Worm (Caenorhabditis elegans) whole organism, L1 larva: ENCODE results near the gene srp-7.

Experiments used
- C04F5.9 ChIP-seq: sonication (generic microtip); optimal IDR thresholded peaks from 2 replicates; lab custom pipeline; 2016; ENCODE audit warnings: missing genetic modification characterization, missing compliant biosample characterization
- C16A3.4 ChIP-seq: fragments of 150-350 bp; optimal IDR thresholded peaks from 2 replicates; lab custom pipeline; 2014; ENCODE audit warnings: missing biosample characterization, missing genetic modification characterization
- C34B4.2 ChIP-seq: sonication (generic microtip); optimal IDR thresholded peaks from 2 replicates; lab custom pipeline; 2017; ENCODE audit warnings: mild to moderate bottlenecking, missing genetic modification characterization, missing compliant biosample characterization
- F16B12.6 ChIP-seq: fragments of 150-350 bp; optimal IDR thresholded peaks from 2 replicates; lab custom pipeline; 2014; ENCODE audit warnings: missing biosample characterization, missing genetic modification characterization
- Y116A8C.19 ChIP-seq: sonication (generic microtip); optimal IDR thresholded peaks from 2 replicates; lab custom pipeline; 2016; ENCODE audit warnings: missing compliant biosample characterization, missing genetic modification characterization, borderline replicate concordance
- aly-2 ChIP-seq: fragments of 150-350 bp; optimal IDR thresholded peaks from 2 replicates; lab custom pipeline; 2014; ENCODE audit warnings: missing biosample characterization, missing genetic modification characterization
- ama-1 ChIP-seq: fragments of 150-350 bp; optimal IDR thresholded peaks from 2 replicates; lab custom pipeline; 2014
- blmp-1 ChIP-seq: fragments of 150-350 bp; optimal IDR thresholded peaks from 2 replicates; lab custom pipeline; 2014; ENCODE audit warnings: missing biosample characterization, missing genetic modification characterization
- ces-1 ChIP-seq: fragments of 150-350 bp; optimal IDR thresholded peaks from 2 replicates; lab custom pipeline; 2014; ENCODE audit warnings: missing biosample characterization, missing genetic modification reagents, missing genetic modification characterization
- dsc-1 ChIP-seq: sonication (generic microtip); optimal IDR thresholded peaks from 2 replicates; lab custom pipeline; 2016; ENCODE audit warnings: mild to moderate bottlenecking, missing genetic modification characterization, missing compliant biosample characterization
- efl-1 ChIP-seq, 4 experiments: fragments of 150-350 bp; optimal IDR thresholded peaks in 3 of 4; peaks in 1 of 4; 1 replicate in 1 of 4; 2 replicates in 3 of 4; lab custom pipeline; 2014; ENCODE audit warnings: missing biosample characterization in 2 of 4, missing genetic modification characterization in 2 of 4, missing genetic modification reagents in 2 of 4
- efl-3 ChIP-seq: fragments of 200-800 bp; sonication (Bioruptor generic); optimal IDR thresholded peaks from 2 replicates; lab custom pipeline; 2018; ENCODE audit warnings: mild to moderate bottlenecking, missing genetic modification characterization, missing compliant biosample characterization
- egl-13 ChIP-seq: sonication (generic microtip); optimal IDR thresholded peaks from 2 replicates; lab custom pipeline; 2016; ENCODE audit warnings: missing genotype, missing genetic modification reagents, missing genetic modification characterization, missing compliant biosample characterization
- elt-2 ChIP-seq: sonication (generic microtip); optimal IDR thresholded peaks from 2 replicates; lab custom pipeline; 2016; ENCODE audit warnings: missing genetic modification characterization, mild to moderate bottlenecking, inconsistent platforms, missing compliant biosample characterization, missing genetic modification reagents
- elt-3 ChIP-seq, 6 experiments: fragments of 150-350 bp in 1 of 6; sonication (generic microtip); optimal IDR thresholded peaks; 2 replicates each; lab custom pipeline; 2017 to 2018; ENCODE audit warnings: missing biosample characterization in 6 of 6, missing genetic modification characterization in 6 of 6, inconsistent platforms in 1 of 6
- ets-5 ChIP-seq: fragments of 200-800 bp; sonication (Bioruptor generic); IDR thresholded peaks from 2 replicates; pipeline ENCODE4 v1.3.6; 2022; ENCODE audit warnings: missing genetic modification characterization, missing compliant biosample characterization
- fkh-4 ChIP-seq: sonication (generic microtip); optimal IDR thresholded peaks from 2 replicates; lab custom pipeline; 2016; ENCODE audit warnings: missing compliant biosample characterization, missing genetic modification characterization, borderline replicate concordance
- fkh-8 ChIP-seq: sonication (generic microtip); optimal IDR thresholded peaks from 2 replicates; lab custom pipeline; 2016; ENCODE audit warnings: mild to moderate bottlenecking, missing genetic modification characterization, missing compliant biosample characterization
- grh-1 ChIP-seq: fragments of 200-800 bp; sonication (Bioruptor generic); IDR thresholded peaks from 2 replicates; pipeline ENCODE4 v1.3.6; 2022; ENCODE audit warnings: missing genetic modification reagents, missing genetic modification characterization, missing compliant biosample characterization
- hlh-17 ChIP-seq: fragments of 200-800 bp; sonication (Bioruptor generic); optimal IDR thresholded peaks from 2 replicates; lab custom pipeline; 2018; ENCODE audit warnings: missing genetic modification characterization, mild to moderate bottlenecking, missing compliant biosample characterization, moderate library complexity, borderline replicate concordance
- isw-1 ChIP-seq: fragments of 200-800 bp; sonication (Bioruptor generic); IDR thresholded peaks from 2 replicates; pipeline ENCODE4 v1.3.6; 2022; ENCODE audit warnings: missing genetic modification characterization, missing compliant biosample characterization
- lin-13 ChIP-seq: fragments of 150-350 bp; optimal IDR thresholded peaks from 2 replicates; lab custom pipeline; 2014; ENCODE audit warnings: missing biosample characterization, missing genetic modification reagents, missing genetic modification characterization
- lin-15B ChIP-seq: fragments of 150-350 bp; sonication (generic microtip); optimal IDR thresholded peaks from 3 replicates; lab custom pipeline; 2014; ENCODE audit warnings: missing biosample characterization, missing genetic modification characterization
- lir-3 ChIP-seq: sonication (generic microtip); optimal IDR thresholded peaks from 2 replicates; lab custom pipeline; 2016; ENCODE audit warnings: mild to moderate bottlenecking, missing genetic modification characterization, moderate library complexity, missing compliant biosample characterization; ENCODE audit not compliant: poor library complexity
- lsy-2 ChIP-seq, 2 experiments: fragments of 150-350 bp; optimal IDR thresholded peaks; 2 replicates each; lab custom pipeline; 2014; ENCODE audit warnings: missing biosample characterization in 2 of 2, missing genetic modification characterization in 2 of 2
- mab-9 ChIP-seq: fragments of 200-800 bp; sonication (Bioruptor generic); IDR thresholded peaks from 2 replicates; pipeline ENCODE4 v1.3.6; 2022; ENCODE audit warnings: missing genetic modification reagents, missing genetic modification characterization, missing compliant biosample characterization
- mdl-1 ChIP-seq, 2 experiments: fragments of 150-350 bp; optimal IDR thresholded peaks; 2 replicates each; lab custom pipeline; 2014 to 2017; ENCODE audit warnings: missing biosample characterization in 2 of 2, missing genetic modification characterization in 2 of 2, inconsistent platforms in 1 of 2
- mep-1 ChIP-seq: fragments of 150-350 bp; optimal IDR thresholded peaks from 2 replicates; lab custom pipeline; 2014; ENCODE audit warnings: missing biosample characterization, missing genetic modification characterization
- nhr-19 ChIP-seq: fragments of 200-800 bp; sonication (Bioruptor generic); conservative IDR thresholded peaks from 2 replicates; pipeline ENCODE4 v1.3.6; 2022; ENCODE audit warnings: missing genetic modification characterization, missing compliant biosample characterization
- nhr-20 ChIP-seq: sonication (generic microtip); optimal IDR thresholded peaks from 2 replicates; lab custom pipeline; 2016; ENCODE audit warnings: mild to moderate bottlenecking, missing genetic modification characterization, missing compliant biosample characterization
- nhr-77 ChIP-seq: fragments of 150-350 bp; optimal IDR thresholded peaks from 2 replicates; lab custom pipeline; 2014; ENCODE audit warnings: missing biosample characterization, missing genetic modification characterization
- nhr-85 ChIP-seq: sonication (generic microtip); peaks from one replicate; lab custom pipeline; 2016; ENCODE audit warnings: missing genetic modification characterization, inconsistent platforms, missing compliant biosample characterization
- pag-3 ChIP-seq: sonication (generic microtip); optimal IDR thresholded peaks from 2 replicates; lab custom pipeline; 2017; ENCODE audit warnings: missing genetic modification characterization, mild to moderate bottlenecking, missing compliant biosample characterization, antibody characterized with exemption, borderline replicate concordance; ENCODE audit not compliant: insufficient read depth
- rnt-1 ChIP-seq: sonication (generic microtip); optimal IDR thresholded peaks from 2 replicates; lab custom pipeline; 2016; ENCODE audit warnings: mild to moderate bottlenecking, missing genetic modification characterization, moderate library complexity, missing compliant biosample characterization
- snpc-4 ChIP-seq: fragments of 150-350 bp; optimal IDR thresholded peaks from 2 replicates; lab custom pipeline; 2014; ENCODE audit warnings: missing biosample characterization, missing genetic modification characterization
- sox-4 ChIP-seq: sonication (generic microtip); optimal IDR thresholded peaks from 2 replicates; lab custom pipeline; 2016; ENCODE audit warnings: missing genetic modification characterization, missing compliant biosample characterization
- sup-37 ChIP-seq: fragments of 200-800 bp; sonication (Bioruptor generic); optimal IDR thresholded peaks from 2 replicates; lab custom pipeline; 2018; ENCODE audit warnings: mild to moderate bottlenecking, missing genetic modification characterization, missing compliant biosample characterization
- unc-30 ChIP-seq: sonication (generic microtip); optimal IDR thresholded peaks from 2 replicates; lab custom pipeline; 2017; ENCODE audit warnings: missing biosample characterization, missing genetic modification characterization
- unc-86 ChIP-seq: sonication (generic microtip); optimal IDR thresholded peaks from 2 replicates; lab custom pipeline; 2016; ENCODE audit warnings: missing genetic modification characterization, missing compliant biosample characterization
- vab-15 ChIP-seq: sonication (generic microtip); optimal IDR thresholded peaks from 2 replicates; lab custom pipeline; 2017; ENCODE audit warnings: missing genotype, mild to moderate bottlenecking, missing genetic modification characterization, missing compliant biosample characterization
- zag-1 ChIP-seq: fragments of 150-350 bp; optimal IDR thresholded peaks from 2 replicates; lab custom pipeline; 2014; ENCODE audit warnings: missing biosample characterization, missing genetic modification characterization
- zip-4 ChIP-seq: fragments of 200-800 bp; sonication (Bioruptor generic); optimal IDR thresholded peaks from 2 replicates; lab custom pipeline; 2018; ENCODE audit warnings: mild to moderate bottlenecking, missing genetic modification characterization, moderate library complexity, missing compliant biosample characterization

Gene srp-7

ce11 chrV:8221083-8221538, 42.2 kb downstream of the srp-7 start, which contains the start of the genes cogc-6 and air-1 (continued):
- TF ChIP-seq grh-1 (GFP tag; lab: Robert Waterston, UW) (no peak), elt-2 (tag; lab: Kevin White, UChicago) (no peak), C16A3.4 (peak; percentile 6), nhr-85 (tag; lab: Kevin White, UChicago) (no peak), mab-9 (GFP tag; lab: Robert Waterston, UW) (no peak), vab-15 (no peak), C04F5.9 (tag; lab: Kevin White, UChicago) (no peak), sox-4 (tag; lab: Kevin White, UChicago) (no peak), elt-3 (tag; optimal IDR thresholded peaks at IDR 0.05; lab: Kevin White, UChicago) (no peak)

ce11 chrV:8223417-8223816, 44.5 kb downstream of the srp-7 start:
- TF ChIP-seq grh-1 (GFP tag; lab: Robert Waterston, UW) (no peak), lin-15B (tag; lab: Kevin White, UChicago) (no peak), blmp-1 (tag; lab: Kevin White, UChicago) (no peak), elt-2 (tag; lab: Kevin White, UChicago) (no peak), vab-15 (no peak), nhr-77 (tag; lab: Kevin White, UChicago) (no peak), isw-1 (GFP tag; lab: Robert Waterston, UW) (no peak), nhr-20 (tag; lab: Kevin White, UChicago) (no peak), C34B4.2 (tag; lab: Kevin White, UChicago) (no peak), C16A3.4 (no peak), mep-1 (tag; lab: Kevin White, UChicago) (no peak), snpc-4 (tag; lab: Kevin White, UChicago) (no peak), rnt-1 (no peak)
- TF ChIP-seq, all 84 proteins: peak for 0

ce11 chrV:8224634-8225033, 45.7 kb downstream of the srp-7 start, which contains the start of gene pax-1:
Gene pax-1, plus strand, starts transcription at chrV:8224934.
- no peak for TF ChIP-seq efl-1 (optimal IDR thresholded peaks at IDR 0.05; lab: Kevin White, UChicago)
- peak in 1 of 2 experiments; percentile 36 for TF ChIP-seq efl-1 (GFP tag; optimal IDR thresholded peaks at IDR 0.05 in 1 of 2; lab: Kevin White, UChicago)
- no peak for TF ChIP-seq sup-37 (GFP tag; lab: Kevin White, UChicago)
- TF ChIP-seq Y116A8C.19 (tag; lab: Kevin White, UChicago), result no peak
- no peak for TF ChIP-seq egl-13
- no peak for TF ChIP-seq elt-3 (tag; optimal IDR thresholded peaks at IDR 0.05; lab: Kevin White, UChicago)
- TF ChIP-seq F16B12.6, result no peak
- no peak for TF ChIP-seq ces-1 (GFP tag; lab: Kevin White, UChicago)
- TF ChIP-seq zip-4 (GFP tag; lab: Kevin White, UChicago), result no peak

ce11 chrV:8226812-8227211, 47.9 kb downstream of the srp-7 start, which contains the start of gene K07C11.10:
Gene K07C11.10, minus strand, starts transcription at chrV:8226912.
- TF ChIP-seq fkh-8 (tag; lab: Kevin White, UChicago), result peak; percentile 43
- no peak for TF ChIP-seq C34B4.2 (tag; lab: Kevin White, UChicago)

ce11 chrV:8228712-8229119, 49.8 kb downstream of the srp-7 start:
- no peak for TF ChIP-seq hlh-17 (GFP tag; lab: Kevin White, UChicago)
- TF ChIP-seq lin-13 (GFP tag; lab: Kevin White, UChicago), result peak; percentile 71
- no peak for TF ChIP-seq zag-1 (tag; lab: Kevin White, UChicago)
- peak; percentile 90 for TF ChIP-seq nhr-20 (tag; lab: Kevin White, UChicago)
- TF ChIP-seq unc-86 (tag; lab: Kevin White, UChicago), result peak; percentile 71
- TF ChIP-seq lsy-2 (tag; optimal IDR thresholded peaks at IDR 0.05; lab: Kevin White, UChicago), result peak; percentile 58 to 78
- TF ChIP-seq rnt-1, result peak; percentile 95
- peak; percentile 34 for TF ChIP-seq isw-1 (GFP tag; lab: Robert Waterston, UW)
- TF ChIP-seq lir-3 (tag; lab: Kevin White, UChicago), result peak; percentile 58
- TF ChIP-seq fkh-4 (tag; lab: Kevin White, UChicago), result peak; percentile 25
- TF ChIP-seq zip-4 (GFP tag; lab: Kevin White, UChicago), result peak; percentile 71
- TF ChIP-seq mdl-1 (tag; optimal IDR thresholded peaks at IDR 0.05; lab: Kevin White, UChicago), result peak in 1 of 2 experiments; percentile 72
- peak; percentile 66 for TF ChIP-seq C16A3.4
- no peak for TF ChIP-seq ets-5
- no peak for TF ChIP-seq pag-3 (tag; lab: Kevin White, UChicago)
- TF ChIP-seq dsc-1 (tag; lab: Kevin White, UChicago), result peak; percentile 89
- peak; percentile 91 for TF ChIP-seq nhr-85 (tag; lab: Kevin White, UChicago)
- TF ChIP-seq unc-30, result no peak
- peak; percentile 94 for TF ChIP-seq ama-1 (lab: Kevin White, UChicago)
- TF ChIP-seq elt-3 (tag; optimal IDR thresholded peaks at IDR 0.05; lab: Kevin White, UChicago), result peak; percentile 8 to 46 (median 25)
- peak; percentile 93 for TF ChIP-seq nhr-19 (GFP tag; lab: Robert Waterston, UW)
- TF ChIP-seq efl-3 (GFP tag; lab: Kevin White, UChicago), result peak; percentile 45
- TF ChIP-seq fkh-8 (tag; lab: Kevin White, UChicago), result peak; percentile 53
- peak; percentile 53 for TF ChIP-seq aly-2 (tag; lab: Kevin White, UChicago)
